Worm (Caenorhabditis elegans): ENCODE measurements around the gene R102.8.

DNA sequence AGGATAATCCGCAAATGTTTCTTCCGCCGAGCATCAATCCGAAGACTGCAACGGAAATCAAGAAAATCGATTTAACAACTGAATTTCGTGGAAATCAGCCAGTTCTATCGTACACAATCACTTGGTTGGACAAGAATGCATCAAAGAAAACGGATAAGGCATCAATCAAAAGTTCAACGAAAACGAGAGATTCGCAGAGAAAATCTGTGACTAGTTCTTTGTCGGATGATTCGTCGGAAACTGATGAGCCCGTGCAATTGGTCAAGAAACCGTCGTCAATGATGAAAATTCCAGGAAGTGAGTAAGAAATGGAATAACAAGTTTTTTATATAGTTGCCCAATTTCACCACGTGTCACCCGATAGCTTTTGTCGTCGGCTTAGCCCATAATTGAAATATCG is 16.1 kb upstream of the R102.8 start, which contains the start of gene R102.6:
- TF ChIP-seq pha-4 (tag; optimal IDR thresholded peaks at IDR 0.05) (no peak), rcor-1 (GFP tag; IDR thresholded peaks at IDR 0.05) (no peak), snpc-4 (GFP tag; optimal IDR thresholded peaks at IDR 0.05) (no peak), snpc-4 (tag; optimal IDR thresholded peaks at IDR 0.05) (no peak), unc-62 (GFP tag; optimal IDR thresholded peaks at IDR 0.05) (no peak), dpl-1 (GFP tag; optimal IDR thresholded peaks at IDR 0.05) (no peak), ccch-3 (GFP tag; optimal IDR thresholded peaks at IDR 0.05) (no peak), akir-1 (GFP tag; optimal IDR thresholded peaks at IDR 0.05) (no peak), lin-35 (GFP tag; optimal IDR thresholded peaks at IDR 0.05) (no peak), ama-1 (optimal IDR thresholded peaks at IDR 0.05) (no peak), ama-1 (GFP tag; optimal IDR thresholded peaks at IDR 0.05) (no peak), somi-1 (GFP tag; optimal IDR thresholded peaks at IDR 0.05) (no peak)

All from whole organism, young adult.